Fruit fly (Drosophila melanogaster) whole organism, embryonic: Measurements from ENCODE around the gene Cys.
A peak's percentile ranks its signal among the peaks of the same experiment; 100 is the strongest.

Source experiments
- Ada2b ChIP-seq: fragments of 200-800 bp; sonication (Bioruptor generic); IDR thresholded peaks from 2 replicates; pipeline ENCODE4 v1.3.6; 2022; ENCODE audit warnings: missing biosample characterization, missing genetic modification characterization
- CG10267 ChIP-seq: fragments of 200-800 bp; sonication (Bioruptor generic); optimal IDR thresholded peaks from 2 replicates; lab custom pipeline; 2018; ENCODE audit warnings: missing biosample characterization, mild to moderate bottlenecking, missing genetic modification characterization, moderate library complexity
- CG10959 ChIP-seq: fragments of 200-800 bp; sonication (Bioruptor generic); IDR thresholded peaks from 2 replicates; pipeline ENCODE4 v1.3.6; 2022; ENCODE audit warnings: missing biosample characterization, missing genetic modification characterization
- CG10979 ChIP-seq: fragments of 200-800 bp; sonication (Bioruptor generic); optimal IDR thresholded peaks from 2 replicates; lab custom pipeline; 2018; ENCODE audit warnings: missing biosample characterization, mild to moderate bottlenecking, missing genetic modification characterization, moderate library complexity
- CG13123 ChIP-seq: fragments of 200-800 bp; sonication (Bioruptor generic); optimal IDR thresholded peaks from 2 replicates; lab custom pipeline; 2016; ENCODE audit warnings: missing biosample characterization, missing genetic modification characterization
- CG14014 ChIP-seq: fragments of 200-800 bp; sonication (Bioruptor generic); IDR thresholded peaks from 2 replicates; pipeline ENCODE4 v1.3.6; 2022; ENCODE audit warnings: missing biosample characterization, missing genetic modification characterization
- CG14050 ChIP-seq: fragments of 200-800 bp; sonication (Bioruptor generic); IDR thresholded peaks from 3 replicates; pipeline ENCODE4 v1.3.6; 2022; ENCODE audit warnings: missing biosample characterization, missing genetic modification characterization
- CG14441 ChIP-seq: fragments of 200-800 bp; sonication (Bioruptor generic); IDR thresholded peaks from 2 replicates; pipeline ENCODE4 v1.3.6; 2022; ENCODE audit warnings: missing biosample characterization, missing genetic modification characterization
- CG15479 ChIP-seq: fragments of 200-800 bp; sonication (Bioruptor generic); optimal IDR thresholded peaks from 3 replicates; lab custom pipeline; 2019; ENCODE audit warnings: missing biosample characterization, mild to moderate bottlenecking, missing genetic modification characterization, moderate library complexity
- CG1602 ChIP-seq: fragments of 200-800 bp; sonication (Bioruptor generic); optimal IDR thresholded peaks from 3 replicates; lab custom pipeline; 2016; ENCODE audit warnings: missing biosample characterization, missing genetic modification characterization
- CG16815 ChIP-seq: fragments of 200-800 bp; sonication (Bioruptor generic); optimal IDR thresholded peaks from 3 replicates; lab custom pipeline; 2017; ENCODE audit warnings: missing biosample characterization, mild to moderate bottlenecking, missing genetic modification characterization
- CG17361 ChIP-seq: fragments of 200-800 bp; sonication (Bioruptor generic); IDR thresholded peaks from 3 replicates; pipeline ENCODE4 v1.3.6; 2022; ENCODE audit warnings: missing biosample characterization, missing genetic modification characterization
- CG17829 ChIP-seq: fragments of 200-800 bp; optimal IDR thresholded peaks from 2 replicates; lab custom pipeline; 2019; ENCODE audit warnings: missing biosample characterization, mild to moderate bottlenecking, missing genetic modification characterization, moderate library complexity
- CG18599 ChIP-seq: fragments of 200-800 bp; sonication (Bioruptor generic); optimal IDR thresholded peaks from 3 replicates; lab custom pipeline; 2017; ENCODE audit warnings: missing biosample characterization, missing genetic modification characterization, mild to moderate bottlenecking, moderate library complexity, missing genetic modification reagents
- CG32772 ChIP-seq: fragments of 200-800 bp; sonication (Bioruptor generic); IDR thresholded peaks from 2 replicates; pipeline ENCODE4 v1.3.6; 2022; ENCODE audit warnings: missing biosample characterization, missing genetic modification characterization
- CG5953 ChIP-seq: fragments of 200-800 bp; sonication (Bioruptor generic); IDR thresholded peaks from 2 replicates; pipeline ENCODE4 v1.3.6; 2022; ENCODE audit warnings: missing biosample characterization, missing genetic modification characterization
- CG8089 ChIP-seq: fragments of 200-800 bp; sonication (Bioruptor generic); optimal IDR thresholded peaks from 3 replicates; lab custom pipeline; 2016; ENCODE audit warnings: missing biosample characterization, missing genetic modification characterization
- CG8924 ChIP-seq: fragments of 200-800 bp; optimal IDR thresholded peaks from 3 replicates; lab custom pipeline; 2019; ENCODE audit warnings: missing biosample characterization, mild to moderate bottlenecking, missing genetic modification characterization, moderate library complexity
- CG9727 ChIP-seq: fragments of 200-800 bp; sonication (Bioruptor generic); optimal IDR thresholded peaks from 3 replicates; lab custom pipeline; 2017; ENCODE audit warnings: missing biosample characterization, mild to moderate bottlenecking, missing genetic modification characterization
- Chrac-16 ChIP-seq: fragments of 200-800 bp; sonication (Bioruptor generic); optimal IDR thresholded peaks from 3 replicates; lab custom pipeline; 2016; ENCODE audit warnings: missing biosample characterization, missing genetic modification characterization
- Dll ChIP-seq: fragments of 200-800 bp; sonication (Bioruptor generic); IDR thresholded peaks from 4 replicates; pipeline ENCODE4 v1.3.6; 2022; ENCODE audit warnings: missing biosample characterization, missing genetic modification characterization; ENCODE audit not compliant: partially characterized antibody
- E2f2 ChIP-seq: fragments of 200-800 bp; sonication (Bioruptor generic); IDR thresholded peaks from 2 replicates; pipeline ENCODE4 v1.3.6; 2022; ENCODE audit warnings: missing biosample characterization, missing genetic modification characterization
- Meics ChIP-seq: fragments of 200-800 bp; sonication (Bioruptor generic); optimal IDR thresholded peaks from 2 replicates; lab custom pipeline; 2017; ENCODE audit warnings: missing biosample characterization, mild to moderate bottlenecking, missing genetic modification characterization
- Scr ChIP-seq: fragments of 200-800 bp; sonication (Bioruptor generic); IDR thresholded peaks from 2 replicates; pipeline ENCODE4 v1.3.6; 2022; ENCODE audit warnings: missing biosample characterization, missing genetic modification characterization; ENCODE audit not compliant: partially characterized antibody
- Sox102F ChIP-seq: fragments of 200-800 bp; sonication (Bioruptor generic); optimal IDR thresholded peaks from 2 replicates; lab custom pipeline; 2018; ENCODE audit warnings: missing biosample characterization, mild to moderate bottlenecking, missing genetic modification characterization, moderate library complexity
- Sry-β ChIP-seq: fragments of 200-800 bp; sonication (Bioruptor generic); optimal IDR thresholded peaks from 2 replicates; lab custom pipeline; 2018; ENCODE audit warnings: missing biosample characterization, mild to moderate bottlenecking, missing genetic modification characterization, moderate library complexity
- Ssrp ChIP-seq: fragments of 200-800 bp; sonication (Bioruptor generic); optimal IDR thresholded peaks from 2 replicates; lab custom pipeline; 2018; ENCODE audit warnings: missing biosample characterization, mild to moderate bottlenecking, missing genetic modification characterization, moderate library complexity
- Vsx1 ChIP-seq: fragments of 200-800 bp; sonication (Bioruptor generic); optimal IDR thresholded peaks from 2 replicates; lab custom pipeline; 2017; ENCODE audit warnings: missing biosample characterization, mild to moderate bottlenecking, missing genetic modification characterization, missing genetic modification reagents
- bbx ChIP-seq: fragments of 200-800 bp; sonication (Bioruptor generic); IDR thresholded peaks from 2 replicates; pipeline ENCODE4 v1.3.6; 2022; ENCODE audit warnings: missing biosample characterization, missing genetic modification characterization; ENCODE audit not compliant: partially characterized antibody
- caup ChIP-seq: fragments of 200-800 bp; sonication (Bioruptor generic); optimal IDR thresholded peaks from 3 replicates; lab custom pipeline; 2017; ENCODE audit warnings: missing biosample characterization, mild to moderate bottlenecking, missing genetic modification characterization, moderate library complexity; ENCODE audit not compliant: severe bottlenecking
- emc ChIP-seq: fragments of 200-800 bp; sonication (Bioruptor generic); optimal IDR thresholded peaks from 2 replicates; lab custom pipeline; 2016; ENCODE audit warnings: missing biosample characterization, missing genetic modification characterization
- ems ChIP-seq: fragments of 200-800 bp; sonication (Bioruptor generic); optimal IDR thresholded peaks from 3 replicates; lab custom pipeline; 2016; ENCODE audit warnings: missing biosample characterization, missing genetic modification characterization
- fd64A ChIP-seq: fragments of 200-800 bp; sonication (Bioruptor generic); optimal IDR thresholded peaks from 3 replicates; lab custom pipeline; 2018; ENCODE audit warnings: missing biosample characterization, mild to moderate bottlenecking, missing genetic modification characterization
- gcm ChIP-seq: fragments of 200-800 bp; sonication (Bioruptor generic); optimal IDR thresholded peaks from 2 replicates; lab custom pipeline; 2019; ENCODE audit warnings: missing biosample characterization, mild to moderate bottlenecking, missing genetic modification characterization, moderate library complexity
- grau ChIP-seq: fragments of 200-800 bp; optimal IDR thresholded peaks from 3 replicates; lab custom pipeline; 2019; ENCODE audit warnings: missing biosample characterization, mild to moderate bottlenecking, missing genetic modification characterization, moderate library complexity
- lola ChIP-seq, 3 experiments: fragments of >200 bp in 2 of 3; fragments of 200-800 bp in 1 of 3; sonication (Bioruptor generic) in 1 of 3; optimal IDR thresholded peaks; 2 replicates each; lab custom pipeline; 2017 to 2019; ENCODE audit warnings: missing biosample characterization in 3 of 3, missing genetic modification characterization in 3 of 3, mild to moderate bottlenecking in 1 of 3, moderate library complexity in 1 of 3
- lov ChIP-seq, 2 experiments: fragments of 200-800 bp in 1 of 2; fragments of >200 bp in 1 of 2; sonication (Bioruptor generic) in 1 of 2; IDR thresholded peaks in 1 of 2; optimal IDR thresholded peaks in 1 of 2; 2 replicates in 1 of 2; 3 replicates in 1 of 2; pipeline versions ENCODE4 v1.3.6 to Lab custom; 2017 to 2022; ENCODE audit warnings: missing biosample characterization in 1 of 2, missing genetic modification characterization in 1 of 2
- pnt ChIP-seq: fragments of 200-800 bp; sonication (Bioruptor generic); optimal IDR thresholded peaks from 3 replicates; lab custom pipeline; 2016; ENCODE audit warnings: missing biosample characterization, missing genetic modification characterization
- prd ChIP-seq, 3 experiments: fragments of >200 bp in 2 of 3; fragments of 200-800 bp in 1 of 3; sonication (Bioruptor generic) in 1 of 3; optimal IDR thresholded peaks in 2 of 3; IDR thresholded peaks in 1 of 3; 2 replicates in 2 of 3; 3 replicates in 1 of 3; pipeline versions ENCODE4 v1.3.6 to Lab custom; 2017 to 2022; ENCODE audit warnings: missing biosample characterization in 1 of 3, missing genetic modification characterization in 1 of 3
- pzg ChIP-seq: fragments of 200-800 bp; sonication (Bioruptor generic); optimal IDR thresholded peaks from 3 replicates; lab custom pipeline; 2018; ENCODE audit warnings: missing biosample characterization, mild to moderate bottlenecking, missing genetic modification characterization, moderate library complexity
- row ChIP-seq: fragments of 200-800 bp; sonication (Bioruptor generic); IDR thresholded peaks from 3 replicates; pipeline ENCODE4 v1.3.6; 2022; ENCODE audit warnings: missing biosample characterization, missing genetic modification characterization
- slp2 ChIP-seq: fragments of 200-800 bp; sonication (Bioruptor generic); optimal IDR thresholded peaks from 2 replicates; lab custom pipeline; 2016; ENCODE audit warnings: missing biosample characterization, missing genetic modification characterization
- tll ChIP-seq, 2 experiments: fragments of 200-800 bp in 1 of 2; fragments of >200 bp in 1 of 2; sonication (Bioruptor generic) in 1 of 2; optimal IDR thresholded peaks; 2 replicates each; lab custom pipeline; 2017 to 2019; ENCODE audit warnings: missing biosample characterization in 2 of 2, missing genetic modification characterization in 2 of 2, mild to moderate bottlenecking in 1 of 2, moderate library complexity in 1 of 2
- toy ChIP-seq: fragments of 200-800 bp; sonication (Bioruptor generic); IDR thresholded peaks from 2 replicates; pipeline ENCODE4 v1.3.6; 2022; ENCODE audit warnings: missing biosample characterization, missing genetic modification characterization
- twi ChIP-seq: fragments of 200-800 bp; optimal IDR thresholded peaks from 2 replicates; lab custom pipeline; 2019; ENCODE audit warnings: missing biosample characterization, mild to moderate bottlenecking, missing genetic modification characterization, moderate library complexity
- vnd ChIP-seq: fragments of 200-800 bp; sonication (Bioruptor generic); IDR thresholded peaks from 3 replicates; pipeline ENCODE4 v1.3.6; 2022; ENCODE audit warnings: missing biosample characterization, missing genetic modification characterization; ENCODE audit not compliant: partially characterized antibody

Gene Cys

dm6 chr3R:14586480-14587443 is 17.3 kb upstream of the Cys start (continued):
- TF ChIP-seq tll (GFP tag; optimal IDR thresholded peaks at IDR 0.05; lab: Kevin White, UChicago) (peak in 1 of 2 experiments; percentile 92), Meics (GFP tag; lab: Kevin White, UChicago) (no peak), CG9727 (GFP tag; lab: Kevin White, UChicago) (peak; percentile 52), CG15479 (GFP tag; lab: Kevin White, UChicago) (peak; percentile 24), caup (no peak), CG14014 (GFP tag; lab: Robert Waterston, UW) (no peak), CG8924 (tag; lab: Kevin White, UChicago) (peak; percentile 26), CG14441 (no peak), CG17361 (GFP tag; lab: Robert Waterston, UW) (peak; percentile 46; the same call in 2 of the 3 replicates), Ada2b (GFP tag; lab: Robert Waterston, UW) (no peak), Sry-β (GFP tag; lab: Kevin White, UChicago) (no peak), pnt (GFP tag; lab: Kevin White, UChicago) (no peak), Sox102F (GFP tag; lab: Kevin White, UChicago) (peak; percentile 16), Ssrp (tag; lab: Kevin White, UChicago) (peak; percentile 26), Dll (GFP tag; lab: Robert Waterston, UW) (no peak), CG5953 (no peak), CG1602 (GFP tag; lab: Kevin White, UChicago) (peak; percentile 11), prd (optimal IDR thresholded peaks at IDR 0.05; lab: Kevin White, UChicago) (no peak), prd (GFP tag; IDR thresholded peaks at IDR 0.05; lab: Robert Waterston, UW) (peak; percentile 52; the same call in 2 of the 3 replicates), lola (GFP tag; optimal IDR thresholded peaks at IDR 0.05; lab: Kevin White, UChicago) (peak in 1 of 3 experiments; percentile 71), slp2 (no peak), toy (no peak), twi (tag; lab: Kevin White, UChicago) (peak; percentile 98), emc (GFP tag; lab: Kevin White, UChicago) (no peak), Chrac-16 (peak; percentile 19), CG10979 (tag; lab: Kevin White, UChicago) (peak; percentile 5), E2f2 (GFP tag; lab: Robert Waterston, UW) (no peak), ems (GFP tag; lab: Kevin White, UChicago) (no peak), CG13123 (GFP tag; lab: Kevin White, UChicago) (no peak), grau (peak; percentile 24), pzg (GFP tag; lab: Kevin White, UChicago) (no peak), CG10267 (tag; lab: Kevin White, UChicago) (peak; percentile 9), row (GFP tag; lab: Robert Waterston, UW) (0 out of 3 replicates have a peak, but pooled peaks have one; percentile 28), gcm (GFP tag; lab: Kevin White, UChicago) (peak; percentile 9), CG32772 (GFP tag; lab: Robert Waterston, UW) (no peak), Vsx1 (GFP tag; lab: Kevin White, UChicago) (no peak), CG16815 (GFP tag; lab: Kevin White, UChicago) (peak; percentile 54), CG8089 (GFP tag; lab: Kevin White, UChicago) (no peak), CG17829 (tag; lab: Kevin White, UChicago) (peak; percentile 33), CG14050 (GFP tag; lab: Robert Waterston, UW) (no peak), Scr (GFP tag; lab: Robert Waterston, UW) (no peak), CG10959 (GFP tag; lab: Robert Waterston, UW) (no peak), vnd (GFP tag; lab: Robert Waterston, UW) (no peak), bbx (GFP tag; lab: Robert Waterston, UW) (no peak), CG18599 (no peak), fd64A (GFP tag; lab: Kevin White, UChicago) (no peak), lov (optimal IDR thresholded peaks at IDR 0.05; lab: Kevin White, UChicago) (no peak), lov (GFP tag; IDR thresholded peaks at IDR 0.05; lab: Robert Waterston, UW) (no peak)
